Fruit fly (Drosophila melanogaster): Measurements from ENCODE around the gene CG33282.

- TF ChIP-seq Hr38 (GFP tag; optimal IDR thresholded peaks at IDR 0.05) (no peak), CG7368 (GFP tag; optimal IDR thresholded peaks at IDR 0.05) (no peak), Smox (GFP tag; optimal IDR thresholded peaks at IDR 0.05) (no peak), Sox102F (GFP tag; optimal IDR thresholded peaks at IDR 0.05) (no peak), CG11294 (GFP tag; IDR thresholded peaks at IDR 0.05) (no peak), CG3919 (GFP tag; optimal IDR thresholded peaks at IDR 0.05) (no peak), Eip75B (GFP tag; optimal IDR thresholded peaks at IDR 0.05) (no peak), CG1621 (tag; optimal IDR thresholded peaks at IDR 0.05) (no peak), fkh (GFP tag; optimal IDR thresholded peaks at IDR 0.05) (no peak), CG4318 (GFP tag; optimal IDR thresholded peaks at IDR 0.05) (no peak), CG8119 (GFP tag; IDR thresholded peaks at IDR 0.05) (no peak), topi (GFP tag; optimal IDR thresholded peaks at IDR 0.05) (no peak), cyc (GFP tag; optimal IDR thresholded peaks at IDR 0.05) (no peak)
Measured at dm6 chr2L:3370920-3371319, 43.2 kb downstream of the CG33282 start.
